Fruit fly (Drosophila melanogaster): ENCODE measurements around the gene D19B.
"Not testable (repeated sequence)": the region's sequence is repeated elsewhere in the genome, so short reads cannot be mapped to it uniquely, and the experiment has no call there.

D19B gene

dm6 chr3L:6154951-6155394 is 29.7 kb downstream of the D19B start:
- no peak for TF ChIP-seq insv (optimal IDR thresholded peaks at IDR 0.05)
- TF ChIP-seq Myc (optimal IDR thresholded peaks at IDR 0.05), result no peak
- TF ChIP-seq h (optimal IDR thresholded peaks at IDR 0.05), result no peak
- TF ChIP-seq Sin3A (optimal IDR thresholded peaks at IDR 0.05), result no peak
- no peak for TF ChIP-seq psq (optimal IDR thresholded peaks at IDR 0.05)
- TF ChIP-seq ttk (optimal IDR thresholded peaks at IDR 0.05), result no peak

dm6 chr3L:6152531-6152930 is 32.2 kb downstream of the D19B start, which contains the start of gene Acp65Aa:
Acp65Aa (minus strand) TSS chr3L:6152745.
- TF ChIP-seq h (optimal IDR thresholded peaks at IDR 0.05) (no peak), insv (optimal IDR thresholded peaks at IDR 0.05) (no peak), ttk (optimal IDR thresholded peaks at IDR 0.05) (no peak), Myc (optimal IDR thresholded peaks at IDR 0.05) (no peak), psq (optimal IDR thresholded peaks at IDR 0.05) (no peak), Sin3A (optimal IDR thresholded peaks at IDR 0.05) (no peak)

dm6 chr3L:6150757-6151354 is 33.9 kb downstream of the D19B start, which contains the start of the genes Cpr65Ax2 and Lcp65Aa:
Cpr65Ax2 (minus strand) TSS chr3L:6150857.
Lcp65Aa (plus strand) TSS chr3L:6151304.
- not testable (repeated sequence) for TF ChIP-seq ttk, h, Myc (optimal IDR thresholded peaks at IDR 0.05)

- not testable (repeated sequence) for TF ChIP-seq Sin3A, Myc, insv (optimal IDR thresholded peaks at IDR 0.05)
Measured at dm6 chr3L:6149248-6149647, 35.5 kb downstream of the D19B start, which contains the start of gene Lcp65Ab1. Lcp65Ab1 (plus strand) TSS chr3L:6149548.

dm6 chr3L:6147887-6148286 is 36.8 kb downstream of the D19B start, which contains the start of gene Cpr65Ax1:
Cpr65Ax1 (minus strand) TSS chr3L:6147987.
- not testable (repeated sequence) for TF ChIP-seq ttk, h, psq (optimal IDR thresholded peaks at IDR 0.05)

- TF ChIP-seq ttk, Myc, h (optimal IDR thresholded peaks at IDR 0.05): not testable (repeated sequence)
Measured at dm6 chr3L:6146374-6146773, 38.3 kb downstream of the D19B start, which contains the start of gene Lcp65Ab2. Lcp65Ab2 (plus strand) TSS chr3L:6146674.

- TF ChIP-seq insv (optimal IDR thresholded peaks at IDR 0.05), result no peak
- TF ChIP-seq ttk (optimal IDR thresholded peaks at IDR 0.05), result no peak
- TF ChIP-seq Sin3A (optimal IDR thresholded peaks at IDR 0.05), result no peak
- no peak for TF ChIP-seq Myc (optimal IDR thresholded peaks at IDR 0.05)
- no peak for TF ChIP-seq h (optimal IDR thresholded peaks at IDR 0.05)
- no peak for TF ChIP-seq psq (optimal IDR thresholded peaks at IDR 0.05)
Measured at dm6 chr3L:6144769-6145220, 39.9 kb downstream of the D19B start, which contains the start of gene Lcp65Ac. Lcp65Ac (plus strand) TSS chr3L:6144819.

dm6 chr3L:6143188-6143755 is 41.4 kb downstream of the D19B start, which contains the start of gene Lcp65Ad:
Lcp65Ad (plus strand) TSS chr3L:6143395.
- TF ChIP-seq h (optimal IDR thresholded peaks at IDR 0.05) (no peak), Myc (optimal IDR thresholded peaks at IDR 0.05) (no peak)

dm6 chr3L:6142313-6142712 is 42.4 kb downstream of the D19B start, which contains the start of gene Cpr65Aw:
Cpr65Aw (minus strand) TSS chr3L:6142413.
- TF ChIP-seq insv (optimal IDR thresholded peaks at IDR 0.05) (no peak), Myc (optimal IDR thresholded peaks at IDR 0.05) (no peak), psq (optimal IDR thresholded peaks at IDR 0.05) (no peak), ttk (optimal IDR thresholded peaks at IDR 0.05) (no peak), Sin3A (optimal IDR thresholded peaks at IDR 0.05) (no peak), h (optimal IDR thresholded peaks at IDR 0.05) (no peak)

dm6 chr3L:6141538-6141937 is 43.2 kb downstream of the D19B start:
- TF ChIP-seq insv (optimal IDR thresholded peaks at IDR 0.05), result no peak
- no peak for TF ChIP-seq Sin3A (optimal IDR thresholded peaks at IDR 0.05)
- no peak for TF ChIP-seq ttk (optimal IDR thresholded peaks at IDR 0.05)
- no peak for TF ChIP-seq h (optimal IDR thresholded peaks at IDR 0.05)
- no peak for TF ChIP-seq psq (optimal IDR thresholded peaks at IDR 0.05)
- no peak for TF ChIP-seq Myc (optimal IDR thresholded peaks at IDR 0.05)

- TF ChIP-seq insv (optimal IDR thresholded peaks at IDR 0.05) (no peak), ttk (optimal IDR thresholded peaks at IDR 0.05) (no peak), psq (optimal IDR thresholded peaks at IDR 0.05) (no peak), Sin3A (optimal IDR thresholded peaks at IDR 0.05) (no peak), Myc (optimal IDR thresholded peaks at IDR 0.05) (no peak), h (optimal IDR thresholded peaks at IDR 0.05) (no peak)
Measured at dm6 chr3L:6140771-6141472, 43.8 kb downstream of the D19B start.

- TF ChIP-seq Sin3A (optimal IDR thresholded peaks at IDR 0.05) (no peak), insv (optimal IDR thresholded peaks at IDR 0.05) (no peak), psq (optimal IDR thresholded peaks at IDR 0.05) (no peak), Myc (optimal IDR thresholded peaks at IDR 0.05) (no peak), h (optimal IDR thresholded peaks at IDR 0.05) (no peak), ttk (optimal IDR thresholded peaks at IDR 0.05) (no peak)
Measured at dm6 chr3L:6139924-6140574, 44.7 kb downstream of the D19B start, which contains the start of gene Cpr65Av. Cpr65Av (minus strand) TSS chr3L:6139974.
